Fruit fly (Drosophila melanogaster) Kc167 (cell line): Measurements from ENCODE around the gene Alg2.
A peak's percentile ranks its signal among the peaks of the same experiment; 100 is the strongest.

ENCODE experiments used
- Myc ChIP-seq: fragments of >200 bp; optimal IDR thresholded peaks from 2 replicates; lab custom pipeline; 2017; ENCODE audit warnings: missing external identifiers
- Sin3A ChIP-seq: fragments of >200 bp; optimal IDR thresholded peaks from 2 replicates; lab custom pipeline; 2018; ENCODE audit warnings: missing external identifiers
- h ChIP-seq: fragments of >200 bp; optimal IDR thresholded peaks from 3 replicates; lab custom pipeline; 2018; ENCODE audit warnings: missing external identifiers
- insv ChIP-seq: fragments of >200 bp; optimal IDR thresholded peaks from 3 replicates; lab custom pipeline; 2018; ENCODE audit warnings: missing external identifiers
- psq ChIP-seq: fragments of >200 bp; optimal IDR thresholded peaks from 2 replicates; lab custom pipeline; 2017; ENCODE audit warnings: missing external identifiers
- ttk ChIP-seq: sonication (Bioruptor generic); optimal IDR thresholded peaks from 2 replicates; lab custom pipeline; 2017; ENCODE audit warnings: missing external identifiers

Gene Alg2

DNA sequence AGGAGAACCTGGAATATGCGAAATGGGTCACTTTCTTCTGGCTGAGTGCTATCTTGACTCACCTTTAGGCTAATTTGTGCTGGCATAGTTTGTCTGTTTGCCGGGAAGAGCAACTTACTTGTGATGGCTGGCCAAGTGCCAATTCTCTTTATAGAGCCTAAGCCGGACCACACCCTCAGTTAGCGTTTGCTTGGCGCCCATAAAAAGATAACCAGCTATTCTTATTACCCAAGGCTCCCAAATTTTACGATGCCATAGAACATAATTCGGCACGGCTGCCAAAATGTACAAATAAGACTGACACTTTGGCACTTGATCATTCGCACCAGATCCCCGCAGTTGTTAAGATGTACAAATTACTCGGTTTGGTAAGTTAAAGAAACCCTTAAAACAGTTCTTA is 46.0 kb downstream of the Alg2 start, which contains the start of the genes CG42525 and CG14958:
CG42525 (minus strand) TSS at position 101 of the 400 bp plus-strand sequence.
CG14958 (plus strand) TSS at position 332 of the 400 bp plus-strand sequence.
- TF ChIP-seq h (lab: Kevin White, UChicago): no peak
- no peak for TF ChIP-seq psq (lab: Kevin White, UChicago)
- no peak for TF ChIP-seq Sin3A
- TF ChIP-seq insv (lab: Kevin White, UChicago): no peak
- TF ChIP-seq Myc: no peak
- TF ChIP-seq ttk: no peak

DNA sequence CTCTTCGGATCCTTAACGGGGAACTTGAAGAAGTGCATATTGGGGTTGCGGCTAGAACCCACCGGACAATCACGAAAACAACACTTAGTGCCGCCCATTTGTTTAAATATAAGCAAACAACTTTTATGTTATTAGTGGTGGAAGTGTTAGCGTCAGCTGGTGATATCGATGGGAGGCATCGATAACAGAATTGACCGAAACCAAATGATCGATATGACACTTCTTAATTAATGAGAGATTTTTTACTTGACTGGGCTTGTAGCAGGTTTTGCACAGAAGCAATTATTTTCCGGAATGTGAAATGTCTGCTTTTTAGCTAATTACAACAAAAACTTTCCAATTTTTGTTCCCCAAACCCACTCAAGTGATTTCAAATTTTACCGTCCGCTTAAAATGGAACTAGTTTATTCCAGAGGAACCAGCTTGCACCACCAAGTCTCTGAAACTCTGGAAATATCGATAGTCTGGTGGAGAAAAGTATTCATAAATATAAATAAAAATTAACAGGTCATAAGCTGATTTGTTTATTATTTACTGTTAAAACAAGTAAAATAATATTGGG is 48.8 kb downstream of the Alg2 start, which contains the start of gene CG14965:
CG14965 (minus strand) TSS at position 159 of the 562 bp plus-strand sequence.
- no peak for TF ChIP-seq psq (lab: Kevin White, UChicago)
- no peak for TF ChIP-seq ttk
- no peak for TF ChIP-seq Myc
- TF ChIP-seq h (lab: Kevin White, UChicago): no peak
- no peak for TF ChIP-seq insv (lab: Kevin White, UChicago)
- no peak for TF ChIP-seq Sin3A

DNA sequence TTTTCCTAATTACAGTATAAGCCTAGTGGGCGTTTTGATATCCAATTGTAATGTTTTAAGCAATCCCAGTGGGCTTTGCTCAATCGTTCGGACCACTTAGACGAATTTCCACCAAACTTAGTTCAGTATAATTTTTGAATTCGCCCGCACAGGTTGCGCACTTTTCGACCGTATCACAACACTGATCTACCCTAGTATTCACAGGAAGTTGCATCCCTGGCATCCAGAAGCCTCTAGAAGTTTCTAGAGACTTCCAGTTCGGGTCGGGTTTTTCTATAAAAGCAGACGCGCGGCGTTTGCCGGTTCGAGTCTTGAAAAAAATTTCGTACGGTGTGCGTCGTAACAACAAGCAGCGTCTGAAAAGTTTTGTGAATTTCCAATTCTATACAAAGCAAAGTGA is 49.3 kb downstream of the Alg2 start, which contains the start of gene Hsp83:
Hsp83 (plus strand) TSS at position 58 of the 400 bp plus-strand sequence.
- TF ChIP-seq psq (lab: Kevin White, UChicago) (no peak), insv (lab: Kevin White, UChicago) (peak; percentile 70)

DNA sequence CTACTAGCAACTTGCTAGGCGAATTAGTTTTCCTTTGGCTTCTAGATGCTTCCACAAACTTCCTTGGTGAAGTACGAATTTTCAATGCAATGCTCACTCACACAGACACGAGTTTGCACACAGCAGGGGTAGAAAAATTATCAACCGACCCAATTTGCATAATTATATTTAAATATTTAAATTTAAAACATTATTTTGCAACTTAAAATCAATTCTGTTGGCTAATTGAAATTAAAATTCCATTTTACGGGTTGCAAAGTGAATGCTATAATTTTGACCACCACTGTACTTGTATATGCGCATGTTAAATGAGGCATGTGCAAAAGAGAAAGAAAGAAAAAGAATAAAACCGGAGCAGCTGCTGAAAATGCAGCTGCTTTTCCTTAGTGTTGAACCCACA is 50.5 kb downstream of the Alg2 start:
- TF ChIP-seq h (lab: Kevin White, UChicago) (no peak), psq (lab: Kevin White, UChicago) (no peak), Sin3A (no peak), insv (lab: Kevin White, UChicago) (no peak), Myc (no peak), ttk (no peak)
